4 worm cellular contexts compared by ENCODE assay signal in the genomic region with DNA sequence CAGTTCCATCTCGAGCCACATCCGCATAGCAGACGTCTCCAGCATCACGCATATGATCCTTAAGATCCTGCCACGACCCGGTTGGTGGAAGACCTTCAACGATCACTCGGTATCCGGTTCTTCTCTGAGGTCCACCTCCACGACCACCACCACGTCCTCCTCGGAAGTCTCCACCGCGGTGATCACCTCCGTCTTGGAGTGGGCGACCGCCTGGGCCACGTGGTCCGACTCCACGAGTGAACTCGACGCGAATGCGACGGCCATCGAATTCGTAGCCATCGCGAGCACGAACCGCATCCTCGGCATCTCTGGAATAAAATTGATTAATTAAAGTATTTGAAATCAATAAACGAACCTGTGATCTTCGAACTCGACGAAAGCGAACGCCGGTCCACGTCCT.
TF ChIP-seq lines count a peak whose summit lies in the region.

No protein-coding gene starts in this region.

TF ChIP-seq in whole organism, L1 larva, 84 proteins besides CTCF, POLR2A, EP300 and RAD21:
- no peak for TF ChIP-seq zip-4 (GFP tag; optimal IDR thresholded peaks at IDR 0.05; lab: Kevin White, UChicago)
- no peak for TF ChIP-seq ama-1 (optimal IDR thresholded peaks at IDR 0.05; lab: Kevin White, UChicago)
- no peak for TF ChIP-seq dpl-1 (GFP tag; optimal IDR thresholded peaks at IDR 0.05; lab: Kevin White, UChicago)
- peak; percentile 49 for TF ChIP-seq ceh-63 (GFP tag; optimal IDR thresholded peaks at IDR 0.05; lab: Kevin White, UChicago)

TF ChIP-seq in whole organism, L4 larva, 104 proteins besides CTCF, POLR2A, EP300 and RAD21:
- no peak for TF ChIP-seq F37D6.2 (tag; optimal IDR thresholded peaks at IDR 0.05; lab: Kevin White, UChicago)
- TF ChIP-seq set-16 (GFP tag; IDR thresholded peaks at IDR 0.05; lab: Robert Waterston, UW): peak; percentile 81
- no peak for TF ChIP-seq vab-7 (GFP tag; IDR thresholded peaks at IDR 0.05; lab: Robert Waterston, UW)
- TF ChIP-seq D1046.2 (GFP tag; IDR thresholded peaks at IDR 0.05; lab: Robert Waterston, UW): 0 out of 2 replicates have a peak, but pooled peaks have one; percentile 45
- no peak for TF ChIP-seq hmg-1.1 (GFP tag; IDR thresholded peaks at IDR 0.05; lab: Robert Waterston, UW)
- no peak for TF ChIP-seq T20F7.1 (GFP tag; optimal IDR thresholded peaks at IDR 0.05; lab: Kevin White, UChicago)

TF ChIP-seq in whole organism, midembryonic, 9 proteins besides CTCF, POLR2A, EP300 and RAD21:
- no peak for TF ChIP-seq ref-1 (GFP tag; conservative IDR thresholded peaks at IDR 0.05; lab: Robert Waterston, UW)
- peak; percentile 63; the same call in 1 of the 2 replicates for TF ChIP-seq flt-1 (GFP tag; IDR thresholded peaks at IDR 0.05; lab: Robert Waterston, UW)
- TF ChIP-seq T22C8.4 (GFP tag; IDR thresholded peaks at IDR 0.05; lab: Robert Waterston, UW): no peak

TF ChIP-seq in whole organism, young adult, 124 proteins besides CTCF, POLR2A, EP300 and RAD21:
- 0 out of 2 replicates have a peak, but pooled peaks have one; percentile 16 for TF ChIP-seq K11D2.4 (GFP tag; IDR thresholded peaks at IDR 0.05; lab: Robert Waterston, UW)
- peak; percentile 26 for TF ChIP-seq F52B5.7 (tag; optimal IDR thresholded peaks at IDR 0.05; lab: Kevin White, UChicago)
- peak; percentile 77 for TF ChIP-seq madf-3 (GFP tag; IDR thresholded peaks at IDR 0.05; lab: Robert Waterston, UW)
- no peak for TF ChIP-seq lin-26 (GFP tag; IDR thresholded peaks at IDR 0.05; lab: Robert Waterston, UW)
- peak; percentile 35; the same call in 1 of the 2 replicates for TF ChIP-seq egrh-3 (GFP tag; IDR thresholded peaks at IDR 0.05; lab: Robert Waterston, UW)
- peak; percentile 60 for TF ChIP-seq zfh-2 (GFP tag; conservative IDR thresholded peaks at IDR 0.05; lab: Robert Waterston, UW)
